Fruit fly (Drosophila melanogaster) whole organism, embryonic: ENCODE data around the gene Rpn2.

Experiments
- CG10366 ChIP-seq: fragments of 200-800 bp; sonication (Bioruptor generic); IDR thresholded peaks from 2 replicates; pipeline ENCODE4 v1.3.6; 2022; ENCODE audit warnings: missing biosample characterization, missing genetic modification characterization
- CG10565 ChIP-seq: fragments of 200-800 bp; sonication (Bioruptor generic); optimal IDR thresholded peaks from 3 replicates; lab custom pipeline; 2016; ENCODE audit warnings: missing biosample characterization, mild to moderate bottlenecking, missing genetic modification characterization
- CG15514 ChIP-seq: fragments of 200-800 bp; sonication (Bioruptor generic); optimal IDR thresholded peaks from 3 replicates; lab custom pipeline; 2017; ENCODE audit warnings: missing biosample characterization, missing genetic modification characterization, mild to moderate bottlenecking, moderate library complexity, missing genetic modification reagents
- CG17385 ChIP-seq: fragments of 200-800 bp; sonication (Bioruptor generic); optimal IDR thresholded peaks from 3 replicates; lab custom pipeline; 2018; ENCODE audit warnings: missing biosample characterization, mild to moderate bottlenecking, missing genetic modification characterization
- CG18599 ChIP-seq: fragments of 200-800 bp; sonication (Bioruptor generic); optimal IDR thresholded peaks from 3 replicates; lab custom pipeline; 2017; ENCODE audit warnings: missing biosample characterization, missing genetic modification characterization, mild to moderate bottlenecking, moderate library complexity, missing genetic modification reagents
- CG34224 ChIP-seq: fragments of 200-800 bp; sonication (Bioruptor generic); IDR thresholded peaks from 3 replicates; pipeline ENCODE4 v1.3.6; 2022; ENCODE audit warnings: missing biosample characterization, missing genetic modification characterization; ENCODE audit not compliant: partially characterized antibody
- CG3847 ChIP-seq: fragments of 200-800 bp; sonication (Bioruptor generic); IDR thresholded peaks from 2 replicates; pipeline ENCODE4 v1.3.6; 2022; ENCODE audit warnings: missing biosample characterization, missing genetic modification characterization
- CG3995 ChIP-seq: fragments of 200-800 bp; sonication (Bioruptor generic); optimal IDR thresholded peaks from 3 replicates; lab custom pipeline; 2016; ENCODE audit warnings: missing biosample characterization, missing genetic modification characterization
- CG43689 ChIP-seq: fragments of 200-800 bp; sonication (Bioruptor generic); IDR thresholded peaks from 2 replicates; pipeline ENCODE4 v1.3.6; 2022; ENCODE audit warnings: missing biosample characterization, missing genetic modification characterization
- CG4404 ChIP-seq: fragments of 200-800 bp; sonication (Bioruptor generic); IDR thresholded peaks from 2 replicates; pipeline ENCODE4 v1.3.6; 2022; ENCODE audit warnings: missing biosample characterization, missing genetic modification characterization
- CG5245 ChIP-seq: fragments of 200-800 bp; sonication (Bioruptor generic); optimal IDR thresholded peaks from 3 replicates; lab custom pipeline; 2016; ENCODE audit warnings: missing biosample characterization, missing genetic modification characterization
- CG6689 ChIP-seq: fragments of 200-800 bp; sonication (Bioruptor generic); IDR thresholded peaks from 2 replicates; pipeline ENCODE4 v1.3.6; 2022; ENCODE audit warnings: missing biosample characterization, missing genetic modification characterization
- CG9437 ChIP-seq: fragments of 200-800 bp; sonication (Bioruptor generic); optimal IDR thresholded peaks from 2 replicates; lab custom pipeline; 2018; ENCODE audit warnings: missing biosample characterization, mild to moderate bottlenecking, missing genetic modification characterization
- CG9817 ChIP-seq: fragments of 200-800 bp; sonication (Bioruptor generic); optimal IDR thresholded peaks from 2 replicates; lab custom pipeline; 2018; ENCODE audit warnings: missing biosample characterization, mild to moderate bottlenecking, missing genetic modification characterization, moderate library complexity
- Dek ChIP-seq: fragments of 200-800 bp; sonication (Bioruptor generic); optimal IDR thresholded peaks from 3 replicates; lab custom pipeline; 2019; ENCODE audit warnings: missing biosample characterization, mild to moderate bottlenecking, missing genetic modification characterization, moderate library complexity
- Dip3 ChIP-seq: fragments of 200-800 bp; sonication (Bioruptor generic); optimal IDR thresholded peaks from 3 replicates; lab custom pipeline; 2016; ENCODE audit warnings: missing biosample characterization, missing genetic modification characterization
- Gsc ChIP-seq: fragments of 200-800 bp; sonication (Bioruptor generic); IDR thresholded peaks from 2 replicates; pipeline ENCODE4 v1.3.6; 2022; ENCODE audit warnings: missing biosample characterization, missing genetic modification characterization
- H15 ChIP-seq: fragments of 200-800 bp; sonication (Bioruptor generic); IDR thresholded peaks from 3 replicates; pipeline ENCODE4 v1.3.6; 2022; ENCODE audit warnings: missing biosample characterization, missing genetic modification characterization
- HLH4C ChIP-seq: fragments of 200-800 bp; sonication (Bioruptor generic); IDR thresholded peaks from 3 replicates; pipeline ENCODE4 v1.3.6; 2022; ENCODE audit warnings: missing biosample characterization, missing genetic modification characterization; ENCODE audit not compliant: partially characterized antibody
- Kr ChIP-seq: fragments of 200-800 bp; sonication (Bioruptor generic); optimal IDR thresholded peaks from 2 replicates; lab custom pipeline; 2017; ENCODE audit warnings: missing biosample characterization, mild to moderate bottlenecking, missing genetic modification characterization
- Mad ChIP-seq: fragments of 200-800 bp; sonication (Bioruptor generic); optimal IDR thresholded peaks from 2 replicates; lab custom pipeline; 2016; ENCODE audit warnings: missing biosample characterization, missing genetic modification characterization
- Med ChIP-seq: fragments of 200-800 bp; sonication (Bioruptor generic); peaks from one replicate; lab custom pipeline; 2016; ENCODE audit warnings: missing biosample characterization, missing genetic modification characterization, mild to moderate bottlenecking, inconsistent platforms, moderate library complexity
- NC2β ChIP-seq: fragments of 200-800 bp; sonication (Bioruptor generic); optimal IDR thresholded peaks from 2 replicates; lab custom pipeline; 2016; ENCODE audit warnings: missing biosample characterization, missing genetic modification characterization
- Nf-YA ChIP-seq: fragments of 200-800 bp; sonication (Bioruptor generic); IDR thresholded peaks from 2 replicates; pipeline ENCODE4 v1.3.6; 2022; ENCODE audit warnings: missing biosample characterization, missing genetic modification characterization
- Oli ChIP-seq: fragments of 200-800 bp; sonication (Bioruptor generic); optimal IDR thresholded peaks from 2 replicates; lab custom pipeline; 2018; ENCODE audit warnings: missing biosample characterization, mild to moderate bottlenecking, missing genetic modification characterization, moderate library complexity
- Six4 ChIP-seq: fragments of 200-800 bp; sonication (Bioruptor generic); optimal IDR thresholded peaks from 2 replicates; lab custom pipeline; 2016; ENCODE audit warnings: missing biosample characterization, missing genetic modification characterization
- Ssrp ChIP-seq: fragments of 200-800 bp; sonication (Bioruptor generic); optimal IDR thresholded peaks from 2 replicates; lab custom pipeline; 2018; ENCODE audit warnings: missing biosample characterization, mild to moderate bottlenecking, missing genetic modification characterization, moderate library complexity
- amos ChIP-seq: fragments of 200-800 bp; sonication (Bioruptor generic); IDR thresholded peaks from 2 replicates; pipeline ENCODE4 v1.3.6; 2022; ENCODE audit warnings: missing biosample characterization, missing genetic modification characterization; ENCODE audit not compliant: partially characterized antibody
- cg ChIP-seq: fragments of 200-800 bp; sonication (Bioruptor generic); optimal IDR thresholded peaks from 3 replicates; lab custom pipeline; 2019; ENCODE audit warnings: missing biosample characterization, mild to moderate bottlenecking, missing genetic modification characterization, moderate library complexity
- chm ChIP-seq: fragments of 200-800 bp; sonication (Bioruptor generic); IDR thresholded peaks from 2 replicates; pipeline ENCODE4 v1.3.6; 2022; ENCODE audit warnings: missing biosample characterization, missing genetic modification characterization
- dm ChIP-seq: fragments of 200-800 bp; sonication (Bioruptor generic); optimal IDR thresholded peaks from 3 replicates; lab custom pipeline; 2016; ENCODE audit warnings: missing biosample characterization, missing genetic modification characterization
- eve ChIP-seq, 2 experiments: fragments of >200 bp; optimal IDR thresholded peaks; 2 replicates each; lab custom pipeline; 2017; ENCODE audit warnings: missing biosample characterization in 2 of 2, missing genetic modification characterization in 2 of 2
- exex ChIP-seq: fragments of 200-800 bp; sonication (Bioruptor generic); optimal IDR thresholded peaks from 4 replicates; lab custom pipeline; 2018; ENCODE audit warnings: missing biosample characterization, mild to moderate bottlenecking, missing genetic modification characterization, moderate library complexity
- gro ChIP-seq: fragments of 200-800 bp; sonication (Bioruptor generic); optimal IDR thresholded peaks from 2 replicates; lab custom pipeline; 2016; ENCODE audit warnings: missing biosample characterization, missing genetic modification characterization
- ind ChIP-seq: fragments of 200-800 bp; sonication (Bioruptor generic); optimal IDR thresholded peaks from 3 replicates; lab custom pipeline; 2016; ENCODE audit warnings: missing biosample characterization, missing genetic modification characterization
- insv ChIP-seq, 2 experiments: fragments of 200-800 bp; sonication (Bioruptor generic); optimal IDR thresholded peaks; 3 replicates each; lab custom pipeline; 2016 to 2018; ENCODE audit warnings: missing biosample characterization in 2 of 2, missing genetic modification characterization in 2 of 2
- lov ChIP-seq, 2 experiments: fragments of 200-800 bp in 1 of 2; fragments of >200 bp in 1 of 2; sonication (Bioruptor generic) in 1 of 2; IDR thresholded peaks in 1 of 2; optimal IDR thresholded peaks in 1 of 2; 2 replicates in 1 of 2; 3 replicates in 1 of 2; pipeline versions ENCODE4 v1.3.6 to Lab custom; 2017 to 2022; ENCODE audit warnings: missing biosample characterization in 1 of 2, missing genetic modification characterization in 1 of 2
- mirr ChIP-seq: fragments of 200-800 bp; sonication (Bioruptor generic); optimal IDR thresholded peaks from 3 replicates; lab custom pipeline; 2018; ENCODE audit warnings: missing biosample characterization, mild to moderate bottlenecking, missing genetic modification characterization
- mld ChIP-seq: fragments of 200-800 bp; sonication (Bioruptor generic); IDR thresholded peaks from 3 replicates; pipeline ENCODE4 v1.3.6; 2022; ENCODE audit warnings: missing biosample characterization, missing genetic modification characterization; ENCODE audit not compliant: partially characterized antibody
- nerfin-1 ChIP-seq: fragments of 200-800 bp; sonication (Bioruptor generic); optimal IDR thresholded peaks from 3 replicates; lab custom pipeline; 2019; ENCODE audit warnings: missing biosample characterization, mild to moderate bottlenecking, missing genetic modification characterization, moderate library complexity
- nerfin-2 ChIP-seq: fragments of 200-800 bp; sonication (Bioruptor generic); IDR thresholded peaks from 2 replicates; pipeline ENCODE4 v1.3.6; 2022; ENCODE audit warnings: missing biosample characterization, missing genetic modification characterization; ENCODE audit not compliant: partially characterized antibody
- prd ChIP-seq, 3 experiments: fragments of >200 bp in 2 of 3; fragments of 200-800 bp in 1 of 3; sonication (Bioruptor generic) in 1 of 3; optimal IDR thresholded peaks in 2 of 3; IDR thresholded peaks in 1 of 3; 2 replicates in 2 of 3; 3 replicates in 1 of 3; pipeline versions ENCODE4 v1.3.6 to Lab custom; 2017 to 2022; ENCODE audit warnings: missing biosample characterization in 1 of 3, missing genetic modification characterization in 1 of 3
- sc ChIP-seq, 3 experiments: fragments of >200 bp in 2 of 3; fragments of 200-800 bp in 1 of 3; sonication (Bioruptor generic) in 1 of 3; optimal IDR thresholded peaks; 2 replicates in 2 of 3; 3 replicates in 1 of 3; lab custom pipeline; 2017; ENCODE audit warnings: mild to moderate bottlenecking in 1 of 3, missing biosample characterization in 1 of 3, missing genetic modification characterization in 1 of 3, missing genetic modification reagents in 1 of 3
- sens ChIP-seq: fragments of 200-800 bp; sonication (Bioruptor generic); peaks from one replicate; lab custom pipeline; 2016; ENCODE audit warnings: missing biosample characterization, missing genetic modification characterization
- sens-2 ChIP-seq: fragments of 200-800 bp; sonication (Bioruptor generic); IDR thresholded peaks from 2 replicates; pipeline ENCODE4 v1.3.6; 2022; ENCODE audit warnings: missing biosample characterization, missing genetic modification characterization
- ssp ChIP-seq: fragments of 200-800 bp; sonication (Bioruptor generic); IDR thresholded peaks from 2 replicates; pipeline ENCODE4 v1.3.6; 2022; ENCODE audit warnings: missing biosample characterization, missing genetic modification characterization
- unc-4 ChIP-seq: fragments of 200-800 bp; sonication (Bioruptor generic); IDR thresholded peaks from 2 replicates; pipeline ENCODE4 v1.3.6; 2022; ENCODE audit warnings: missing biosample characterization, missing genetic modification characterization; ENCODE audit not compliant: partially characterized antibody
- vnd ChIP-seq: fragments of 200-800 bp; sonication (Bioruptor generic); IDR thresholded peaks from 3 replicates; pipeline ENCODE4 v1.3.6; 2022; ENCODE audit warnings: missing biosample characterization, missing genetic modification characterization; ENCODE audit not compliant: partially characterized antibody

The Rpn2 gene

DNA sequence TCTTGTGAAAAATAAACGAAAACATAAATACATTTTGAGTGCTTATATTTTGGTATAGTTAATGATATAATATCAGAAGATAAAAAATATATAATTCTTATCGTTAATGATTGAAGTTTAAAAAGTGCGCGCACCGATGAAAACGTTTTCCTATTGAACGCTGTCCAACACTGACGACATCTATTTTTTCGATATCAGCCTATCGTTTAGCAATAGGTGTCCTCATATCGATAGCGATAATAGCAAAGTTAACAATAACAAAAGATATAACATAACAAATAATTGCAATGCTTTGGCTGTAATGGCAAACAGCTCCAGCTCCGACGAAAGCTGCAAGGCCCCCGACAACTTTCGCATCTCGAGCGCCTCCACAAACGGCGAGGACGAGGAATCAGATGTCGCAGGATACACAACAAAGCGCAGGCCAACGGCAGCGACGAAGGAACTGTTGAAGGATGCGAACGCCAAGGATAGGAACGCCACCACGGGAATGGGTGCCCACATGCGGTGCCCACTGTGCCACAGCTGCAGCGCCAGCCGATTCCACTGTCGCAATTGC is 37.1 kb upstream of the Rpn2 start, which contains the start of gene Atg14 (continued):
- TF ChIP-seq CG17385 (no peak), gro (no peak), ind (GFP tag; lab: Kevin White, UChicago) (no peak), CG5245 (GFP tag; lab: Kevin White, UChicago) (no peak), NC2β (GFP tag; lab: Kevin White, UChicago) (no peak), Nf-YA (no peak), H15 (GFP tag; lab: Robert Waterston, UW) (no peak), lov (optimal IDR thresholded peaks at IDR 0.05; lab: Kevin White, UChicago) (no peak), lov (GFP tag; IDR thresholded peaks at IDR 0.05; lab: Robert Waterston, UW) (no peak), CG6689 (GFP tag; lab: Robert Waterston, UW) (no peak), mirr (peak; percentile 12), CG34224 (GFP tag; lab: Robert Waterston, UW) (peak; percentile 99), nerfin-2 (GFP tag; lab: Robert Waterston, UW) (peak; percentile 98), prd (optimal IDR thresholded peaks at IDR 0.05; lab: Kevin White, UChicago) (no peak), prd (GFP tag; IDR thresholded peaks at IDR 0.05; lab: Robert Waterston, UW) (0 out of 3 replicates have a peak, but pooled peaks have one; percentile 13), Six4 (GFP tag; lab: Kevin White, UChicago) (no peak), chm (GFP tag; lab: Robert Waterston, UW) (no peak), amos (peak; percentile 92), CG3995 (GFP tag; lab: Kevin White, UChicago) (peak; percentile 32), insv (GFP tag; optimal IDR thresholded peaks at IDR 0.05; lab: Kevin White, UChicago) (no peak), unc-4 (GFP tag; lab: Robert Waterston, UW) (peak; percentile 92), CG3847 (peak; percentile 30; the same call in 1 of the 2 replicates), Dip3 (GFP tag; lab: Kevin White, UChicago) (no peak), exex (tag; lab: Kevin White, UChicago) (peak; percentile 37), Ssrp (tag; lab: Kevin White, UChicago) (no peak), Dek (tag; lab: Kevin White, UChicago) (peak; percentile 8), sens-2 (GFP tag; lab: Robert Waterston, UW) (no peak), Oli (tag; lab: Kevin White, UChicago) (no peak), CG4404 (no peak), CG10366 (GFP tag; lab: Robert Waterston, UW) (no peak), nerfin-1 (peak; percentile 10), mld (GFP tag; lab: Robert Waterston, UW) (peak; percentile 97), vnd (GFP tag; lab: Robert Waterston, UW) (peak; percentile 92), HLH4C (GFP tag; lab: Robert Waterston, UW) (peak; percentile 98), CG18599 (GFP tag; lab: Kevin White, UChicago) (no peak), sc (optimal IDR thresholded peaks at IDR 0.05; lab: Kevin White, UChicago) (no peak), sc (GFP tag; optimal IDR thresholded peaks at IDR 0.05; lab: Kevin White, UChicago) (no peak), Mad (no peak), CG9817 (tag; lab: Kevin White, UChicago) (no peak), eve (GFP tag; optimal IDR thresholded peaks at IDR 0.05; lab: Kevin White, UChicago) (no peak), CG9437 (no peak), cg (no peak), ssp (GFP tag; lab: Robert Waterston, UW) (no peak), dm (GFP tag; lab: Kevin White, UChicago) (no peak), sens (GFP tag; lab: Kevin White, UChicago) (peak; percentile 41), Kr (GFP tag; lab: Kevin White, UChicago) (no peak), CG10565 (GFP tag; lab: Kevin White, UChicago) (no peak), Gsc (GFP tag; lab: Robert Waterston, UW) (no peak), Med (GFP tag; lab: Kevin White, UChicago) (peak; percentile 87), CG43689 (no peak), CG15514 (GFP tag; lab: Kevin White, UChicago) (peak; percentile 47)
